Worm (Caenorhabditis elegans) whole organism, mixed stage, embryonic: ENCODE results near the gene Y22D7AL.10.

Source experiments
- M03D4.4 ChIP-seq: sonication (generic microtip); optimal IDR thresholded peaks from 2 replicates; lab custom pipeline; 2017; ENCODE audit warnings: mild to moderate bottlenecking, missing genetic modification characterization, missing compliant biosample characterization
- bed-3 ChIP-seq: fragments of 200-800 bp; sonication (Bioruptor generic); optimal IDR thresholded peaks from 3 replicates; lab custom pipeline; 2018; ENCODE audit warnings: mild to moderate bottlenecking, missing genetic modification characterization, moderate library complexity, missing compliant biosample characterization
- blmp-1 ChIP-seq: fragments of 150-350 bp; optimal IDR thresholded peaks from 2 replicates; lab custom pipeline; 2014; ENCODE audit warnings: missing biosample characterization, missing genetic modification characterization
- ceh-39 ChIP-seq: fragments of 150-350 bp; optimal IDR thresholded peaks from 2 replicates; lab custom pipeline; 2014; ENCODE audit warnings: missing biosample characterization, missing genetic modification characterization
- ceh-43 ChIP-seq: fragments of 200-800 bp; sonication (Bioruptor generic); optimal IDR thresholded peaks from 2 replicates; lab custom pipeline; 2018; ENCODE audit warnings: mild to moderate bottlenecking, missing genetic modification characterization, moderate library complexity, missing compliant biosample characterization
- ceh-83 ChIP-seq: fragments of 200-800 bp; sonication (Bioruptor generic); optimal IDR thresholded peaks from 2 replicates; lab custom pipeline; 2018; ENCODE audit warnings: mild to moderate bottlenecking, missing genetic modification characterization, missing compliant biosample characterization
- cnd-1 ChIP-seq: fragments of 200-800 bp; sonication (Bioruptor generic); optimal IDR thresholded peaks from 2 replicates; lab custom pipeline; 2018; ENCODE audit warnings: mild to moderate bottlenecking, missing genetic modification characterization, missing compliant biosample characterization
- drap-1 ChIP-seq: fragments of 200-800 bp; sonication (Bioruptor generic); optimal IDR thresholded peaks from 3 replicates; lab custom pipeline; 2018; ENCODE audit warnings: mild to moderate bottlenecking, missing genetic modification characterization, missing compliant biosample characterization
- elt-1 ChIP-seq: sonication (generic microtip); optimal IDR thresholded peaks from 2 replicates; lab custom pipeline; 2017; ENCODE audit warnings: missing genetic modification characterization, mild to moderate bottlenecking, missing compliant biosample characterization, antibody characterized with exemption, moderate library complexity, borderline replicate concordance; ENCODE audit not compliant: insufficient read depth
- elt-3 ChIP-seq: fragments of 150-350 bp; optimal IDR thresholded peaks from 2 replicates; lab custom pipeline; 2014; ENCODE audit warnings: missing biosample characterization, missing genetic modification characterization
- flh-1 ChIP-seq: fragments of 200-800 bp; sonication (Bioruptor generic); optimal IDR thresholded peaks from 2 replicates; lab custom pipeline; 2018; ENCODE audit warnings: mild to moderate bottlenecking, missing genetic modification characterization, moderate library complexity, missing compliant biosample characterization
- ham-2 ChIP-seq: fragments of 200-800 bp; sonication (Bioruptor generic); optimal IDR thresholded peaks from 2 replicates; lab custom pipeline; 2018; ENCODE audit warnings: mild to moderate bottlenecking, missing genetic modification characterization, missing compliant biosample characterization
- hlh-1 ChIP-seq: fragments of 150-350 bp; optimal IDR thresholded peaks from 2 replicates; lab custom pipeline; 2014; ENCODE audit warnings: missing biosample characterization, missing genetic modification reagents, missing genetic modification characterization
- lin-13 ChIP-seq: fragments of 150-350 bp; optimal IDR thresholded peaks from 2 replicates; lab custom pipeline; 2014; ENCODE audit warnings: missing biosample characterization, missing genetic modification characterization
- lin-32 ChIP-seq: fragments of 200-800 bp; sonication (Bioruptor generic); optimal IDR thresholded peaks from 2 replicates; lab custom pipeline; 2018; ENCODE audit warnings: mild to moderate bottlenecking, missing genetic modification characterization, missing compliant biosample characterization
- lsy-2 ChIP-seq: fragments of 150-350 bp; optimal IDR thresholded peaks from 2 replicates; lab custom pipeline; 2014; ENCODE audit warnings: missing biosample characterization, missing genetic modification characterization
- mab-5 ChIP-seq: fragments of 150-350 bp; optimal IDR thresholded peaks from 2 replicates; lab custom pipeline; 2014; ENCODE audit warnings: missing biosample characterization, missing genetic modification characterization
- mep-1 ChIP-seq: fragments of 150-350 bp; optimal IDR thresholded peaks from 2 replicates; lab custom pipeline; 2017; ENCODE audit warnings: missing biosample characterization, missing genetic modification reagents, missing genetic modification characterization, inconsistent platforms
- mls-2 ChIP-seq: sonication (generic microtip); optimal IDR thresholded peaks from 2 replicates; lab custom pipeline; 2016; ENCODE audit warnings: mild to moderate bottlenecking, missing genetic modification characterization, moderate library complexity, missing compliant biosample characterization
- nhr-12 ChIP-seq: fragments of 150-350 bp; optimal IDR thresholded peaks from 2 replicates; lab custom pipeline; 2014; ENCODE audit warnings: missing biosample characterization, missing genetic modification characterization
- nhr-2 ChIP-seq: fragments of 150-350 bp; optimal IDR thresholded peaks from 2 replicates; lab custom pipeline; 2014; ENCODE audit warnings: missing biosample characterization, missing genetic modification characterization
- nhr-237 ChIP-seq: fragments of 150-350 bp; optimal IDR thresholded peaks from 2 replicates; lab custom pipeline; 2014; ENCODE audit warnings: missing biosample characterization, missing genetic modification characterization
- nhr-28 ChIP-seq: fragments of 150-350 bp; optimal IDR thresholded peaks from 2 replicates; lab custom pipeline; 2014; ENCODE audit warnings: missing biosample characterization, missing genetic modification characterization
- nhr-76 ChIP-seq: sonication (generic microtip); optimal IDR thresholded peaks from 2 replicates; lab custom pipeline; 2017; ENCODE audit warnings: missing biosample characterization, missing genetic modification characterization
- pha-4 ChIP-seq: fragments of 150-350 bp; optimal IDR thresholded peaks from 2 replicates; lab custom pipeline; 2018; ENCODE audit warnings: missing biosample characterization, missing genetic modification reagents, missing genetic modification characterization
- sem-2 ChIP-seq: fragments of 200-800 bp; sonication (Bioruptor generic); optimal IDR thresholded peaks from 2 replicates; lab custom pipeline; 2018; ENCODE audit warnings: mild to moderate bottlenecking, missing genetic modification characterization, missing compliant biosample characterization
- snpc-4 ChIP-seq: fragments of 150-350 bp; optimal IDR thresholded peaks from 2 replicates; lab custom pipeline; 2014; ENCODE audit warnings: missing biosample characterization, missing genetic modification characterization
- tbx-8 ChIP-seq: fragments of 200-800 bp; sonication (Bioruptor generic); optimal IDR thresholded peaks from 2 replicates; lab custom pipeline; 2018; ENCODE audit warnings: mild to moderate bottlenecking, missing genetic modification characterization, moderate library complexity, missing compliant biosample characterization
- unc-39 ChIP-seq: fragments of 150-350 bp; optimal IDR thresholded peaks from 2 replicates; lab custom pipeline; 2014; ENCODE audit warnings: missing biosample characterization, missing genetic modification characterization
- unc-62 ChIP-seq: fragments of 150-350 bp; optimal IDR thresholded peaks from 2 replicates; lab custom pipeline; 2014; ENCODE audit warnings: missing biosample characterization, missing genetic modification reagents, missing genetic modification characterization
- zip-8 ChIP-seq: fragments of 150-350 bp; optimal IDR thresholded peaks from 2 replicates; lab custom pipeline; 2014; ENCODE audit warnings: missing biosample characterization, missing genetic modification characterization
- ztf-11 ChIP-seq: fragments of 150-350 bp; optimal IDR thresholded peaks from 2 replicates; lab custom pipeline; 2014; ENCODE audit warnings: missing biosample characterization, missing genetic modification characterization

Gene Y22D7AL.10

ce11 chrIII:1665373-1665772, 46.6 kb upstream of the Y22D7AL.10 start:
- TF ChIP-seq ceh-39 (tag; lab: Kevin White, UChicago) = no peak
- no peak for TF ChIP-seq nhr-76 (tag; lab: Kevin White, UChicago)
- TF ChIP-seq nhr-2 (tag; lab: Kevin White, UChicago) = no peak

ce11 chrIII:1664761-1665266, 46.1 kb upstream of the Y22D7AL.10 start, which contains the start of gene Y22D7AL.16:
Gene Y22D7AL.16 (minus strand): TSS chrIII:1665216.
- no peak for TF ChIP-seq mls-2 (tag; lab: Kevin White, UChicago)
- no peak for TF ChIP-seq bed-3

- no peak for TF ChIP-seq tbx-8 (GFP tag; lab: Kevin White, UChicago)
- no peak for TF ChIP-seq nhr-12 (tag; lab: Kevin White, UChicago)
- no peak for TF ChIP-seq M03D4.4
These were observed 44.3 kb upstream of the Y22D7AL.10 start for ce11 chrIII:1663056-1663455.

ce11 chrIII:1662405-1662804, 43.7 kb upstream of the Y22D7AL.10 start:
- TF ChIP-seq unc-62 (GFP tag; lab: Kevin White, UChicago) (no peak), cnd-1 (tag; lab: Kevin White, UChicago) (no peak), lsy-2 (tag; lab: Kevin White, UChicago) (no peak), ztf-11 (tag; lab: Kevin White, UChicago) (no peak), elt-3 (tag; lab: Kevin White, UChicago) (no peak), nhr-28 (tag; lab: Kevin White, UChicago) (no peak)
- TF ChIP-seq, all 35 proteins: peak for 0

ce11 chrIII:1661031-1661430, 42.3 kb upstream of the Y22D7AL.10 start:
- TF ChIP-seq flh-1 (GFP tag; lab: Kevin White, UChicago) (no peak), ham-2 (GFP tag; lab: Kevin White, UChicago) (no peak), elt-3 (tag; lab: Kevin White, UChicago) (no peak), sem-2 (GFP tag; lab: Kevin White, UChicago) (no peak), drap-1 (no peak), lin-13 (tag; lab: Kevin White, UChicago) (no peak), bed-3 (no peak), mep-1 (no peak), ztf-11 (tag; lab: Kevin White, UChicago) (no peak)
- TF ChIP-seq, all 35 proteins: peak for 0

- no peak for TF ChIP-seq ham-2 (GFP tag; lab: Kevin White, UChicago)
- TF ChIP-seq flh-1 (GFP tag; lab: Kevin White, UChicago) = no peak
- no peak for TF ChIP-seq tbx-8 (GFP tag; lab: Kevin White, UChicago)
- no peak for TF ChIP-seq ceh-39 (tag; lab: Kevin White, UChicago)
- no peak for TF ChIP-seq sem-2 (GFP tag; lab: Kevin White, UChicago)
- TF ChIP-seq lin-13 (tag; lab: Kevin White, UChicago) = no peak
- no peak for TF ChIP-seq drap-1
- TF ChIP-seq, all 35 proteins: peak for 0
These were observed 41.0 kb upstream of the Y22D7AL.10 start, which contains the start of gene Y22D7AL.15 for ce11 chrIII:1659763-1660162. Gene Y22D7AL.15 (minus strand): TSS chrIII:1659863.

ce11 chrIII:1657380-1657779, 38.7 kb upstream of the Y22D7AL.10 start, which contains the start of gene cht-4:
Gene cht-4 (minus strand): TSS chrIII:1657480.
- TF ChIP-seq tbx-8 (GFP tag; lab: Kevin White, UChicago) = no peak
- no peak for TF ChIP-seq nhr-237 (tag; lab: Kevin White, UChicago)
- TF ChIP-seq flh-1 (GFP tag; lab: Kevin White, UChicago) = no peak
- TF ChIP-seq snpc-4 (tag; lab: Kevin White, UChicago) = no peak
- TF ChIP-seq nhr-76 (tag; lab: Kevin White, UChicago) = no peak
- no peak for TF ChIP-seq lin-32 (GFP tag; lab: Kevin White, UChicago)
- TF ChIP-seq ham-2 (GFP tag; lab: Kevin White, UChicago) = no peak
- no peak for TF ChIP-seq mab-5
- TF ChIP-seq mep-1 = no peak
- TF ChIP-seq ceh-39 (tag; lab: Kevin White, UChicago) = no peak
- TF ChIP-seq unc-62 (GFP tag; lab: Kevin White, UChicago) = no peak
- no peak for TF ChIP-seq zip-8 (tag; lab: Kevin White, UChicago)

- TF ChIP-seq flh-1 (GFP tag; lab: Kevin White, UChicago) (no peak), ztf-11 (tag; lab: Kevin White, UChicago) (no peak), unc-39 (tag; lab: Kevin White, UChicago) (no peak), ceh-43 (GFP tag; lab: Kevin White, UChicago) (no peak), elt-3 (tag; lab: Kevin White, UChicago) (no peak), bed-3 (no peak), lin-13 (tag; lab: Kevin White, UChicago) (no peak), hlh-1 (tag; lab: Kevin White, UChicago) (no peak), nhr-237 (tag; lab: Kevin White, UChicago) (no peak), mep-1 (no peak), tbx-8 (GFP tag; lab: Kevin White, UChicago) (no peak), lin-32 (GFP tag; lab: Kevin White, UChicago) (no peak), pha-4 (tag; lab: Kevin White, UChicago) (no peak), ceh-83 (GFP tag; lab: Kevin White, UChicago) (no peak), mab-5 (no peak), nhr-76 (tag; lab: Kevin White, UChicago) (no peak), blmp-1 (tag; lab: Kevin White, UChicago) (no peak), nhr-12 (tag; lab: Kevin White, UChicago) (no peak), elt-1 (tag; lab: Kevin White, UChicago) (no peak)
These were observed 34.2 kb upstream of the Y22D7AL.10 start for ce11 chrIII:1652925-1653324.
